Worm (Caenorhabditis elegans) whole organism, L4 larva: ENCODE data around the gene Y34B4A.2.

Experiments
- F26F4.8 ChIP-seq: fragments of 200-800 bp; sonication (Bioruptor generic); conservative IDR thresholded peaks from 2 replicates; pipeline ENCODE4 v1.3.6; 2022; ENCODE audit warnings: missing genetic modification characterization, missing compliant biosample characterization
- F44E2.7 ChIP-seq: fragments of 200-800 bp; sonication (Bioruptor generic); IDR thresholded peaks from 2 replicates; pipeline ENCODE4 v2.1.2; 2022; ENCODE audit warnings: missing genetic modification characterization, missing compliant biosample characterization
- Y5F2A.4 ChIP-seq: fragments of 200-800 bp; sonication (Bioruptor generic); optimal IDR thresholded peaks from 2 replicates; lab custom pipeline; 2018; ENCODE audit warnings: mild to moderate bottlenecking, missing genetic modification characterization, missing compliant biosample characterization
- Y75B8A.6 ChIP-seq: fragments of 200-800 bp; sonication (Bioruptor generic); IDR thresholded peaks from 2 replicates; pipeline ENCODE4 v1.3.6; 2022; ENCODE audit warnings: missing genetic modification reagents, missing genetic modification characterization, missing compliant biosample characterization
- ZK337.2 ChIP-seq: fragments of 200-800 bp; sonication (Bioruptor generic); IDR thresholded peaks from 2 replicates; pipeline ENCODE4 v1.3.6; 2022; ENCODE audit warnings: missing genetic modification reagents, missing genetic modification characterization, missing compliant biosample characterization
- aly-2 ChIP-seq: sonication (generic microtip); optimal IDR thresholded peaks from 2 replicates; lab custom pipeline; 2018; ENCODE audit warnings: missing biosample characterization, missing genetic modification characterization
- ama-1 ChIP-seq: fragments of 150-350 bp; optimal IDR thresholded peaks from 2 replicates; lab custom pipeline; 2014; ENCODE audit warnings: inconsistent platforms, mixed read lengths
- ceh-32 ChIP-seq: sonication (generic microtip); optimal IDR thresholded peaks from 2 replicates; lab custom pipeline; 2016; ENCODE audit warnings: mild to moderate bottlenecking, missing genetic modification characterization, missing compliant biosample characterization; ENCODE audit not compliant: poor library complexity
- ceh-82 ChIP-seq: sonication (generic microtip); optimal IDR thresholded peaks from 2 replicates; lab custom pipeline; 2017; ENCODE audit warnings: missing biosample characterization, missing genetic modification characterization
- ces-1 ChIP-seq: fragments of 150-350 bp; sonication (generic microtip); optimal IDR thresholded peaks from 4 replicates; lab custom pipeline; 2014; ENCODE audit warnings: missing biosample characterization, missing genetic modification reagents, missing genetic modification characterization
- daf-16 ChIP-seq, 3 experiments: sonication (generic microtip); optimal IDR thresholded peaks; 2 replicates each; lab custom pipeline; 2016 to 2017; ENCODE audit warnings: missing genetic modification characterization in 3 of 3, missing genetic modification reagents in 3 of 3, mild to moderate bottlenecking in 2 of 3, missing compliant biosample characterization in 2 of 3, missing biosample characterization in 1 of 3, moderate library complexity in 1 of 3
- dmd-6 ChIP-seq: fragments of 200-800 bp; sonication (Bioruptor generic); IDR thresholded peaks from 2 replicates; pipeline ENCODE4 v1.3.6; 2022; ENCODE audit warnings: missing genetic modification reagents, missing genetic modification characterization, missing compliant biosample characterization
- dmd-8 ChIP-seq: fragments of 200-800 bp; sonication (Bioruptor generic); IDR thresholded peaks from 2 replicates; pipeline ENCODE4 v1.3.6; 2022; ENCODE audit warnings: missing genetic modification characterization, missing compliant biosample characterization
- dmd-9 ChIP-seq: fragments of 200-800 bp; sonication (Bioruptor generic); IDR thresholded peaks from 2 replicates; pipeline ENCODE4 v1.3.6; 2022; ENCODE audit warnings: missing genetic modification reagents, missing genetic modification characterization, missing compliant biosample characterization
- dve-1 ChIP-seq: sonication (generic microtip); optimal IDR thresholded peaks from 2 replicates; lab custom pipeline; 2017; ENCODE audit warnings: antibody characterized with exemption, mild to moderate bottlenecking, missing genetic modification characterization, missing compliant biosample characterization; ENCODE audit not compliant: insufficient read depth
- egl-27 ChIP-seq: sonication (generic microtip); optimal IDR thresholded peaks from 3 replicates; lab custom pipeline; 2017; ENCODE audit warnings: missing biosample characterization, missing genetic modification reagents, missing genetic modification characterization
- egl-43 ChIP-seq: fragments of 200-800 bp; sonication (Bioruptor generic); IDR thresholded peaks from 2 replicates; pipeline ENCODE4 v1.3.6; 2022; ENCODE audit warnings: missing genetic modification reagents, missing genetic modification characterization, missing compliant biosample characterization
- lim-7 ChIP-seq: fragments of 200-800 bp; sonication (Bioruptor generic); IDR thresholded peaks from 2 replicates; pipeline ENCODE4 v1.3.6; 2022; ENCODE audit warnings: missing genetic modification characterization, missing compliant biosample characterization
- lin-13 ChIP-seq: fragments of 150-350 bp; optimal IDR thresholded peaks from 2 replicates; lab custom pipeline; 2014; ENCODE audit warnings: missing biosample characterization, missing genetic modification reagents, missing genetic modification characterization
- lin-15B ChIP-seq: fragments of 150-350 bp; sonication (generic microtip); optimal IDR thresholded peaks from 3 replicates; lab custom pipeline; 2014; ENCODE audit warnings: missing biosample characterization, missing genetic modification characterization
- lin-29 ChIP-seq: fragments of 200-800 bp; sonication (Bioruptor generic); IDR thresholded peaks from 2 replicates; pipeline ENCODE4 v1.3.6; 2022; ENCODE audit warnings: missing genetic modification reagents, missing genetic modification characterization, missing compliant biosample characterization
- madf-5 ChIP-seq, 2 experiments: fragments of 200-800 bp; sonication (Bioruptor generic); IDR thresholded peaks; 2 replicates each; pipeline ENCODE4 v1.3.6; 2022; ENCODE audit warnings: missing compliant biosample characterization in 2 of 2, missing genetic modification characterization in 2 of 2
- mdt-29 ChIP-seq: fragments of 200-800 bp; sonication (Bioruptor generic); IDR thresholded peaks from 2 replicates; pipeline ENCODE4 v1.3.6; 2022; ENCODE audit warnings: missing genetic modification reagents, missing genetic modification characterization, missing compliant biosample characterization
- mxl-3 ChIP-seq: fragments of 200-800 bp; sonication (Bioruptor generic); optimal IDR thresholded peaks from 2 replicates; lab custom pipeline; 2018; ENCODE audit warnings: mild to moderate bottlenecking, missing genetic modification characterization, missing compliant biosample characterization
- nhr-10 ChIP-seq: fragments of 150-350 bp; optimal IDR thresholded peaks from 2 replicates; lab custom pipeline; 2014; ENCODE audit warnings: missing biosample characterization, missing genetic modification characterization
- nhr-237 ChIP-seq: sonication (generic microtip); optimal IDR thresholded peaks from 2 replicates; lab custom pipeline; 2017; ENCODE audit warnings: missing biosample characterization, missing genetic modification characterization
- nhr-28 ChIP-seq: fragments of 150-350 bp; optimal IDR thresholded peaks from 2 replicates; lab custom pipeline; 2014; ENCODE audit warnings: missing biosample characterization, missing genetic modification characterization
- nhr-41 ChIP-seq: fragments of 200-800 bp; sonication (Bioruptor generic); IDR thresholded peaks from 2 replicates; pipeline ENCODE4 v1.3.6; 2022; ENCODE audit warnings: missing genetic modification reagents, missing genetic modification characterization, missing compliant biosample characterization
- nhr-42 ChIP-seq: fragments of 200-800 bp; sonication (Bioruptor generic); IDR thresholded peaks from 2 replicates; pipeline ENCODE4 v1.3.6; 2022; ENCODE audit warnings: missing genetic modification characterization, missing compliant biosample characterization
- nhr-48 ChIP-seq: sonication (generic microtip); optimal IDR thresholded peaks from 2 replicates; lab custom pipeline; 2016; ENCODE audit warnings: mild to moderate bottlenecking, missing genetic modification characterization, missing compliant biosample characterization
- nhr-6 ChIP-seq: fragments of 150-350 bp; optimal IDR thresholded peaks from 2 replicates; lab custom pipeline; 2014; ENCODE audit warnings: missing biosample characterization, missing genetic modification characterization
- pqm-1 ChIP-seq: sonication (generic microtip); optimal IDR thresholded peaks from 2 replicates; lab custom pipeline; 2017; ENCODE audit warnings: missing biosample characterization, missing genetic modification characterization
- sdz-12 ChIP-seq: fragments of 200-800 bp; sonication (Bioruptor generic); optimal IDR thresholded peaks from 2 replicates; lab custom pipeline; 2018; ENCODE audit warnings: mild to moderate bottlenecking, missing genetic modification characterization, missing compliant biosample characterization
- set-16 ChIP-seq: fragments of 200-800 bp; sonication (Bioruptor generic); IDR thresholded peaks from 2 replicates; pipeline ENCODE4 v1.3.6; 2022; ENCODE audit warnings: missing genetic modification reagents, missing genetic modification characterization, missing compliant biosample characterization
- spr-3 ChIP-seq: fragments of 200-800 bp; sonication (Bioruptor generic); optimal IDR thresholded peaks from 2 replicates; lab custom pipeline; 2018; ENCODE audit warnings: mild to moderate bottlenecking, missing genetic modification characterization, missing compliant biosample characterization
- tag-97 ChIP-seq: fragments of 200-800 bp; sonication (Bioruptor generic); IDR thresholded peaks from 2 replicates; pipeline ENCODE4 v1.3.6; 2022; ENCODE audit warnings: missing genetic modification characterization, missing compliant biosample characterization
- tra-1 ChIP-seq: fragments of 200-800 bp; sonication (Bioruptor generic); IDR thresholded peaks from 2 replicates; pipeline ENCODE4 v1.3.6; 2022; ENCODE audit warnings: missing genetic modification reagents, missing genetic modification characterization, missing compliant biosample characterization
- unc-130 ChIP-seq: sonication (generic microtip); optimal IDR thresholded peaks from 2 replicates; lab custom pipeline; 2016; ENCODE audit warnings: missing genetic modification reagents, missing genetic modification characterization, missing compliant biosample characterization
- unc-39 ChIP-seq: sonication (generic microtip); optimal IDR thresholded peaks from 2 replicates; lab custom pipeline; 2017; ENCODE audit warnings: missing biosample characterization, missing genetic modification characterization
- unc-62 ChIP-seq, 3 experiments: fragments of 150-350 bp in 1 of 3; sonication (generic microtip); optimal IDR thresholded peaks in 2 of 3; peaks in 1 of 3; 1 replicate in 1 of 3; 2 replicates in 2 of 3; lab custom pipeline; 2014 to 2017; ENCODE audit warnings: missing biosample characterization in 3 of 3, missing genetic modification characterization in 3 of 3, missing genetic modification reagents in 3 of 3, missing genotype in 1 of 3
- zfp-3 ChIP-seq: fragments of 200-800 bp; sonication (Bioruptor generic); conservative IDR thresholded peaks from 2 replicates; pipeline ENCODE4 v1.3.6; 2022; ENCODE audit warnings: missing genetic modification reagents, missing genetic modification characterization, missing compliant biosample characterization
- zip-11 ChIP-seq: fragments of 200-800 bp; sonication (Bioruptor generic); IDR thresholded peaks from 2 replicates; pipeline ENCODE4 v1.3.6; 2022; ENCODE audit warnings: missing genetic modification characterization, missing compliant biosample characterization
- ztf-11 ChIP-seq: fragments of 150-350 bp; optimal IDR thresholded peaks from 2 replicates; lab custom pipeline; 2014; ENCODE audit warnings: missing biosample characterization, missing genetic modification characterization

Gene Y34B4A.2

DNA sequence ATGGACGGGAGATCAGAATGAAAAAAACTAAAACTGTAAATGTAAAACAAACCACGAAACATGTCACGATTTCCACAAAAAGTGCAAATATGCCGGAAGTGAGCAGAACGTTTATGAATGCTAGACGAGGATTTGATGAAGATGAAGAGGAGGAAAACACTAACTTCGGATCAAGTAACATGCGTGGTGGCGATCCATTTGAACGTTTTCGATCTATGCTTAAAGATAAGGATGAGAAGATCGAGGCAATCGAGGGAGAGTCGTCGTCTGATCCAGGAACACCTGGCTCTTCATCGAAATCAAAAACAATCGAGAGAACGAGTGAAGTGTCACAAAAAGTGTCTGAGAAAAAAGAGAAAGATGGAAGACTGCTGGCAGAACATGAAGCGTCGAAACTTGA is 13.9 kb upstream of the Y34B4A.2 start:
- peak in 1 of 2 experiments; percentile 91 for TF ChIP-seq unc-62 (GFP tag; optimal IDR thresholded peaks at IDR 0.05 in 1 of 2; lab: Kevin White, UChicago)
- TF ChIP-seq unc-62 (tag; optimal IDR thresholded peaks at IDR 0.05; lab: Kevin White, UChicago), result no peak
- peak in 1 of 2 experiments; percentile 42 for TF ChIP-seq daf-16 (GFP tag; optimal IDR thresholded peaks at IDR 0.05; lab: Kevin White, UChicago)
- no peak for TF ChIP-seq daf-16 (tag; optimal IDR thresholded peaks at IDR 0.05; lab: Kevin White, UChicago)
- no peak for TF ChIP-seq nhr-41

DNA sequence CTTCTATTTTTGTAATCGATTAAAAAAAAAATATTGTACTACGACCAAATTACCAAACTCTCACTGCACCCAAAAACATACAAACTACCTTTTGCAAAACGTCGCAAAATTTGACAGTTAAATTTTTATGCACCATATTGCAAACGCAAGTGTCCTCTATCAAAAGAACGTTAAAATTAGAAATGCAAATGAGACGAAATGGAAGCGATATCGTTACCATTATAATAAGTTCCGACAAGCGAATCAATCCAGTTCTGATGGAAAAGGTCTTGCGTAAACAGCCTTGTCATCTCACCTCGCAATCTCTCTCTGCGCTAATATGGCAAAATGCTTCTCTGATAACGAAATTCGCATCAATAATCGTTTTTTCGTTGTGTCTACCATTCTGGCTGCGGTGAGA is 11.2 kb upstream of the Y34B4A.2 start:
- TF ChIP-seq ztf-11 (tag; lab: Kevin White, UChicago) (no peak), daf-16 (GFP tag; optimal IDR thresholded peaks at IDR 0.05; lab: Kevin White, UChicago) (no peak), daf-16 (tag; optimal IDR thresholded peaks at IDR 0.05; lab: Kevin White, UChicago) (peak; percentile 70), dve-1 (tag; lab: Kevin White, UChicago) (peak; percentile 10), unc-62 (GFP tag; optimal IDR thresholded peaks at IDR 0.05 in 1 of 2; lab: Kevin White, UChicago) (peak in 1 of 2 experiments; percentile 97), unc-62 (tag; optimal IDR thresholded peaks at IDR 0.05; lab: Kevin White, UChicago) (no peak), ces-1 (GFP tag; lab: Kevin White, UChicago) (no peak)

DNA sequence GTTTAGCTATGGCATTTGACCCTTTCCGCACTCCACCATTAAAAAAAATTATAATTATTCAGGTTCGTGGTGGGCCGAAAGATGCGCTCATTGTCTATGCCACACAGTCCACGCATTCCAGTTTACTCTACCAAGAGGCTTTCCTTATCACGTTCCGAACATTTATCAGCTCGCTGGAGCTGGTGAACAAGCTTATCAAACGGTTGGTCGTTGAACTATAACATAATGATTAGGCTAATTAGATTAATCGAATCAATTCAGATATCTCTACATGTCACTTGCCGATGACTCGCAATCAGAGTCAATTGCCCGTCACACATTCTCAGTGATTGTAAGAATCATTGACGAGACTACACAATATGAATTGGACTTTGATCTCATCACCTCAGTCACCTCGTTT is 9.9 kb upstream of the Y34B4A.2 start:
- TF ChIP-seq dmd-6, result peak; percentile 20; the same call in 1 of the 2 replicates
- no peak for TF ChIP-seq tag-97 (GFP tag; lab: Robert Waterston, UW)
- TF ChIP-seq egl-43 (GFP tag; lab: Robert Waterston, UW), result no peak
- TF ChIP-seq nhr-42 (GFP tag; lab: Robert Waterston, UW), result no peak
- peak; percentile 4 for TF ChIP-seq pqm-1 (tag; lab: Kevin White, UChicago)
- TF ChIP-seq dve-1 (tag; lab: Kevin White, UChicago), result peak; percentile 41
- TF ChIP-seq Y75B8A.6 (GFP tag; lab: Robert Waterston, UW), result no peak
- TF ChIP-seq spr-3 (GFP tag; lab: Kevin White, UChicago), result no peak
- no peak for TF ChIP-seq nhr-6
- TF ChIP-seq nhr-28 (tag; lab: Kevin White, UChicago), result peak; percentile 6
- TF ChIP-seq daf-16 (GFP tag; optimal IDR thresholded peaks at IDR 0.05; lab: Kevin White, UChicago), result no peak
- TF ChIP-seq daf-16 (tag; optimal IDR thresholded peaks at IDR 0.05; lab: Kevin White, UChicago), result peak; percentile 34

DNA sequence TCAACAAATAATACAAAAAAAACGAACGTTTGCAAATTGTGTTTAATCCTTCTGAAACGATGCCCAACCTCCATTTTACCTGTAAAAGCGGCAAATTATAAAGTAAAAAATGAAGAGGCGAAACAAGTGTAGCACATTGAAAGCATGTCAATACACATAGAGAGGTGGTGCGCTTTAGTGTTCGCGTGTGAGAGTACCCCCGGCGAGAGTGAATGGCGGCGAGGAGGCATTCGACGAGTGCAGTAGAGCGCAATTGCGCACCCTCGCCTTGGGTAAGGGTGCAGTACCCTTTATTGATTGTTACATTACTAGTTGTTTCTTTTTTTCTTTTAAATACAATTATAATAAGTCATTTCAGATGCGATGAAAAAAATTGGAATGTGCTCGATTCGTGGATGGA is 4.1 kb upstream of the Y34B4A.2 start, which contains the start of gene hst-6:
Gene hst-6, plus strand, starts transcription at position 353 of the 400 bp plus-strand sequence.
- TF ChIP-seq nhr-10 (tag; lab: Kevin White, UChicago) (no peak), zip-11 (GFP tag; lab: Robert Waterston, UW) (no peak), F26F4.8 (GFP tag; lab: Robert Waterston, UW) (no peak), F44E2.7 (GFP tag; lab: Robert Waterston, UW) (no peak), nhr-42 (GFP tag; lab: Robert Waterston, UW) (no peak), nhr-6 (peak; percentile 30), dmd-6 (peak; percentile 63), aly-2 (tag; lab: Kevin White, UChicago) (no peak), ama-1 (lab: Kevin White, UChicago) (no peak), tra-1 (0 out of 2 replicates have a peak, but pooled peaks have one; percentile 42), lim-7 (GFP tag; lab: Robert Waterston, UW) (no peak), zfp-3 (GFP tag; lab: Robert Waterston, UW) (no peak; the same call in 1 of the 2 replicates), nhr-48 (tag; lab: Kevin White, UChicago) (no peak), mxl-3 (GFP tag; lab: Kevin White, UChicago) (peak; percentile 69), mdt-29 (no peak), dmd-9 (GFP tag; lab: Robert Waterston, UW) (no peak), ceh-32 (tag; lab: Kevin White, UChicago) (no peak), tag-97 (GFP tag; lab: Robert Waterston, UW) (no peak), nhr-237 (no peak), lin-13 (peak; percentile 69), dmd-8 (GFP tag; lab: Robert Waterston, UW) (no peak), lin-29 (GFP tag; lab: Robert Waterston, UW) (no peak), unc-130 (GFP tag; lab: Kevin White, UChicago) (no peak), Y5F2A.4 (GFP tag; lab: Kevin White, UChicago) (no peak), set-16 (GFP tag; lab: Robert Waterston, UW) (no peak), lin-15B (tag; lab: Kevin White, UChicago) (no peak), egl-43 (GFP tag; lab: Robert Waterston, UW) (peak; percentile 68), sdz-12 (GFP tag; lab: Kevin White, UChicago) (no peak), egl-27 (tag; lab: Kevin White, UChicago) (no peak), madf-5 (GFP tag; IDR thresholded peaks at IDR 0.05; lab: Robert Waterston, UW) (0 out of 4 replicates have a peak, but pooled peaks of 1 of the 2 experiments have one; percentile 45), unc-39 (tag; lab: Kevin White, UChicago) (no peak), ceh-82 (tag; lab: Kevin White, UChicago) (no peak), ZK337.2 (no peak)
